Worm (Caenorhabditis elegans): ENCODE data around the gene hacd-1.

hacd-1 gene

DNA sequence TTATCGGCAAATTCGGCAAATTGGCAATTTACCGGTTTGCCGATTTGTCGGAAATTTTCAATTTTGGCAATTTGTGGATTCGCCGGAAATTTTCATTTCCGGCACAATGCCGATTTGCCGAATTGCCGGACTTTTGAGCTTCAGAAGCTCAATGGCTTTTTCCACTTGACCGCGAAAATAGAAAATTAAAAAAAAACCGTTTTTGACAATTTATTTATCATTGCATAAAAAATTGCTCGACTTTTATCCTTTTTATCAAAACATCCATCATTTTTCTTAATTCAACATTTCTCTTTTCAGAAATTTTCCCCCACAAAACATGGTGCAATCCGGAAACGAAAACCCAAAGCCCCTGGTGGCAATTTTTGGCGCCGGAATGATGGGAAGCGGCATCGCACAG is at the start of gene hacd-1:
Gene hacd-1 (plus strand): TSS at position 301 of the 400 bp plus-strand sequence.
- TF ChIP-seq spr-3 (GFP tag; optimal IDR thresholded peaks at IDR 0.05) = no peak
- TF ChIP-seq nhr-77 (tag; optimal IDR thresholded peaks at IDR 0.05) = no peak
- TF ChIP-seq nhr-10 (tag; optimal IDR thresholded peaks at IDR 0.05) = no peak
- TF ChIP-seq lsy-2 (tag; optimal IDR thresholded peaks at IDR 0.05) = no peak
- no peak for TF ChIP-seq ztf-7 (tag; optimal IDR thresholded peaks at IDR 0.05)

DNA sequence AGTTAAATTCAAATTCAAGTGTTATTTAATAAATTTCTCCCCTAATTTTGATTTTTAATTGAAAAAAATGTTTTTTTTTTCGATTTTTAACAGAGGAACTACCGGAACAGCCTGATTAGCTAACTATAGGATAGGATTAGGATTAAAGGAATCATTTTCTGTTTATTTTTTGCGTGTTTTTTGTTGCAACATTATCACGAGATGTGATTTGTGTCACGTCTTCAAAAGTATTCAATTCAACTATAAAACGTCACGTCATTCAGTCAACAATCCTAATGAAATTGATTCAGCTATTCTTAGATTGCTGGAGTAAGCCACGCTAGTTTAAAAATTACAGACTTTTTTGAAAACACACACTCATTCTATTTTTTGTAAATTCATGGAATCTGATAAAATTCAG is 49.4 kb upstream of the hacd-1 start:
- no peak for TF ChIP-seq Y48G9A.11 (GFP tag; IDR thresholded peaks at IDR 0.05)
- no peak for TF ChIP-seq rbr-2 (tag; optimal IDR thresholded peaks at IDR 0.05)
- no peak for TF ChIP-seq mxl-3 (GFP tag; optimal IDR thresholded peaks at IDR 0.05)
- TF ChIP-seq nhr-77 (tag; optimal IDR thresholded peaks at IDR 0.05) = no peak
- no peak for TF ChIP-seq T26A8.4 (GFP tag; IDR thresholded peaks at IDR 0.05)
- no peak for TF ChIP-seq gei-8 (GFP tag; optimal IDR thresholded peaks at IDR 0.05)
- TF ChIP-seq Y105C5A.15 (GFP tag; IDR thresholded peaks at IDR 0.05) = no peak
- no peak for TF ChIP-seq duxl-1 (tag; optimal IDR thresholded peaks at IDR 0.05; ENCODE audit: poor library complexity)
- no peak for TF ChIP-seq zfp-3 (GFP tag; conservative IDR thresholded peaks at IDR 0.05)
- no peak for TF ChIP-seq madf-9 (GFP tag; conservative IDR thresholded peaks at IDR 0.05)
- no peak for TF ChIP-seq F10B5.3 (tag; optimal IDR thresholded peaks at IDR 0.05)
- TF ChIP-seq unc-62 (GFP tag; optimal IDR thresholded peaks at IDR 0.05 in 1 of 2) = no peak
- TF ChIP-seq unc-62 (tag; optimal IDR thresholded peaks at IDR 0.05) = no peak

DNA sequence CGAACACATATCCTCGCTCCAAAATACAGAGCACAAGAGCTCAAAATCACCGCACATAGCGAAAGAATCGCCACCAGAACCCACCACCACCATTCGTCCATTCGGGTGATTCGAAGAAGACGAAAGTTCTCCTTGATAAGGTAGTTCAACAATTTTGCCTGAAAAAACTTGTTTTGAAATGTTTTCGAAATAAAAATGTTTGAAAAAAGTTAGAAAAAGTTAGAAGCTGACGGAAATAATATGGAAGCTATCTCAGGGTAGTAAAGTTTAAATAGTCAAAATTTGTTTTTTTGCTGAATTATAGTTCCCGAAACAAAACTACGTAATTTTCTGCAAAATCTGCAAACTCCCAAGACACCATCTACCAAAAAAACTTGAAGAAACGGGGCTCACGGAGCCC is 48.7 kb upstream of the hacd-1 start, which contains the start of gene snt-5:
Gene snt-5 (minus strand): TSS at position 101 of the 400 bp plus-strand sequence.
- TF ChIP-seq zfp-3 (GFP tag; conservative IDR thresholded peaks at IDR 0.05) (no peak), dve-1 (tag; optimal IDR thresholded peaks at IDR 0.05; ENCODE audit: insufficient read depth) (no peak), lsy-2 (tag; optimal IDR thresholded peaks at IDR 0.05) (no peak), cey-2 (tag; optimal IDR thresholded peaks at IDR 0.05; ENCODE audit: borderline replicate concordance, insufficient read depth) (no peak), nhr-25 (tag; optimal IDR thresholded peaks at IDR 0.05; ENCODE audit: borderline replicate concordance, insufficient read depth) (no peak), nhr-10 (tag; optimal IDR thresholded peaks at IDR 0.05) (no peak), T26A8.4 (GFP tag; IDR thresholded peaks at IDR 0.05) (no peak), zip-11 (GFP tag; IDR thresholded peaks at IDR 0.05) (no peak), lin-15B (tag; optimal IDR thresholded peaks at IDR 0.05) (no peak), ztf-7 (tag; optimal IDR thresholded peaks at IDR 0.05) (no peak), aha-1 (tag) (no peak), spr-3 (GFP tag; optimal IDR thresholded peaks at IDR 0.05) (no peak), mep-1 (tag; optimal IDR thresholded peaks at IDR 0.05) (no peak), dmd-8 (GFP tag; IDR thresholded peaks at IDR 0.05) (no peak), madf-5 (GFP tag; IDR thresholded peaks at IDR 0.05) (no peak), F49E8.2 (tag; optimal IDR thresholded peaks at IDR 0.05; ENCODE audit: borderline replicate concordance) (no peak), Y5F2A.4 (GFP tag; optimal IDR thresholded peaks at IDR 0.05) (no peak), ceh-32 (tag; optimal IDR thresholded peaks at IDR 0.05; ENCODE audit: poor library complexity) (no peak), php-3 (GFP tag; IDR thresholded peaks at IDR 0.05) (no peak)

DNA sequence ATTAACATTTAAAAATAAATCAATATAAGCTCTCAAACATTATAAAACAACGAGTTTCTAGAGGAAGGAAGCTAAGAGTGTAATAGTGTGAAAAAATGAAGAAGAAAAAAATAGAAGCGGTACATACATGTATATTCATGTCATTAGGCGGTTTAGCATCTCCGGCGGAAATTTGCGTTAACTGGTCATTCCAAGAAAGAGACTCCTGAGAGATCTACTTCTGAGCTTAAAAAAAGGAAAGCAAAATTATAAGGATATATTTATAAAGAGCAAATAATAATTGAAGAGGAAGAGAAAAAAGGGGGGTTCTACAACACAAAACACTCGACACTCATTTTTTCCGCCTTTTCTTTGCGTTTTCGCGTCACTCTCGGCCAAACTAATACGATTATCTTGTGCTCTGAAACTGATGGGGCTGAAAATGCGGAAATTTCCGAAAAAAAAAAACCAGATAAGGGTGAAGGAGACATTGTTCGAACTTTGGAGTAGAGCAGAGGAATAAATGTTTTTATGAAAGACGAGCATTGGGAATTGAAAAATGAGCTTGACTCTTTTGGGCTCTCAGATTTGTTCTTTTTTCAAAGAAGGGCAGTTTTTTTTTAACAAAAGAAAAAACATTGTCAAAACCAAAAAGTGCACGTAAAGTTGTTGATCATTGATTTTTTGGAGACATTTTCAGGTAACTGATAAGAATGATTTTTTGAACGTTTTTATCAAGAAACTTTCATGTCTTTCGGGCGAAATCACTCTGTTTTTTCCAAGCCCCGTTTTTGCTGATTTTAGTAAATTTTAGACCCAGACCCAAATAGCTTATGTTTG is 45.3 kb upstream of the hacd-1 start:
- TF ChIP-seq dve-1 (tag; optimal IDR thresholded peaks at IDR 0.05; ENCODE audit: insufficient read depth) (peak; percentile 27), ceh-28 (tag; optimal IDR thresholded peaks at IDR 0.05) (no peak), snpc-4 (tag; optimal IDR thresholded peaks at IDR 0.05) (no peak), daf-19 (GFP tag; conservative IDR thresholded peaks at IDR 0.05) (no peak), ceh-82 (tag; optimal IDR thresholded peaks at IDR 0.05) (no peak), mxl-3 (GFP tag; optimal IDR thresholded peaks at IDR 0.05) (no peak), dmd-6 (GFP tag; IDR thresholded peaks at IDR 0.05) (peak; percentile 72), F26F4.8 (GFP tag; conservative IDR thresholded peaks at IDR 0.05) (no peak), pqm-1 (tag; optimal IDR thresholded peaks at IDR 0.05) (peak; percentile 86), nhr-11 (tag; optimal IDR thresholded peaks at IDR 0.05) (no peak), aha-1 (tag) (peak; percentile 49), daf-16 (GFP tag; optimal IDR thresholded peaks at IDR 0.05) (no peak), daf-16 (tag; optimal IDR thresholded peaks at IDR 0.05) (peak; percentile 22), zfp-2 (tag; optimal IDR thresholded peaks at IDR 0.05) (no peak), mdl-1 (tag; optimal IDR thresholded peaks at IDR 0.05) (no peak), Y5F2A.4 (GFP tag; optimal IDR thresholded peaks at IDR 0.05) (no peak), nhr-28 (tag; optimal IDR thresholded peaks at IDR 0.05) (peak; percentile 25), hif-1 (tag; optimal IDR thresholded peaks at IDR 0.05) (peak in 1 of 2 experiments; percentile 49), hlh-11 (tag; optimal IDR thresholded peaks at IDR 0.05) (peak; percentile 38)

Data from whole organism, L4 larva.